Fruit fly (Drosophila melanogaster) whole organism, embryonic: ENCODE results near the gene lectin-37Db.

Experiments
- Abd-B ChIP-seq: fragments of 200-800 bp; sonication (Bioruptor generic); optimal IDR thresholded peaks from 2 replicates; lab custom pipeline; 2018; ENCODE audit warnings: missing biosample characterization, mild to moderate bottlenecking, missing genetic modification characterization, moderate library complexity
- Antp ChIP-seq: fragments of 200-800 bp; sonication (Bioruptor generic); optimal IDR thresholded peaks from 3 replicates; lab custom pipeline; 2016; ENCODE audit warnings: missing biosample characterization, missing genetic modification characterization
- CG10431 ChIP-seq: fragments of 200-800 bp; sonication (Bioruptor generic); optimal IDR thresholded peaks from 3 replicates; lab custom pipeline; 2018; ENCODE audit warnings: missing biosample characterization, mild to moderate bottlenecking, missing genetic modification characterization
- CG10959 ChIP-seq: fragments of 200-800 bp; sonication (Bioruptor generic); IDR thresholded peaks from 2 replicates; pipeline ENCODE4 v1.3.6; 2022; ENCODE audit warnings: missing biosample characterization, missing genetic modification characterization
- CG11247 ChIP-seq: fragments of 200-800 bp; sonication (Bioruptor generic); IDR thresholded peaks from 2 replicates; pipeline ENCODE4 v1.3.6; 2022; ENCODE audit warnings: missing biosample characterization, missing genetic modification characterization
- CG13424 ChIP-seq: fragments of 200-800 bp; sonication (Bioruptor generic); optimal IDR thresholded peaks from 2 replicates; lab custom pipeline; 2019; ENCODE audit warnings: missing biosample characterization, mild to moderate bottlenecking, missing genetic modification characterization, moderate library complexity
- CG13894 ChIP-seq: fragments of 200-800 bp; sonication (Bioruptor generic); optimal IDR thresholded peaks from 3 replicates; lab custom pipeline; 2018; ENCODE audit warnings: missing biosample characterization, mild to moderate bottlenecking, missing genetic modification characterization, moderate library complexity
- CG14050 ChIP-seq: fragments of 200-800 bp; sonication (Bioruptor generic); IDR thresholded peaks from 3 replicates; pipeline ENCODE4 v1.3.6; 2022; ENCODE audit warnings: missing biosample characterization, missing genetic modification characterization
- CG14441 ChIP-seq: fragments of 200-800 bp; sonication (Bioruptor generic); IDR thresholded peaks from 2 replicates; pipeline ENCODE4 v1.3.6; 2022; ENCODE audit warnings: missing biosample characterization, missing genetic modification characterization
- CG14965 ChIP-seq: fragments of 200-800 bp; sonication (Bioruptor generic); optimal IDR thresholded peaks from 2 replicates; lab custom pipeline; 2016; ENCODE audit warnings: missing biosample characterization, missing genetic modification characterization, borderline replicate concordance
- CG17802 ChIP-seq: fragments of 200-800 bp; sonication (Bioruptor generic); optimal IDR thresholded peaks from 2 replicates; lab custom pipeline; 2018; ENCODE audit warnings: missing biosample characterization, mild to moderate bottlenecking, missing genetic modification characterization, moderate library complexity
- CG2116 ChIP-seq: fragments of 200-800 bp; sonication (Bioruptor generic); optimal IDR thresholded peaks from 3 replicates; lab custom pipeline; 2018; ENCODE audit warnings: missing biosample characterization, mild to moderate bottlenecking, missing genetic modification characterization
- CG2120 ChIP-seq: fragments of 200-800 bp; sonication (Bioruptor generic); optimal IDR thresholded peaks from 3 replicates; lab custom pipeline; 2016; ENCODE audit warnings: missing biosample characterization, missing genetic modification characterization
- CG3065 ChIP-seq: fragments of 200-800 bp; sonication (Bioruptor generic); optimal IDR thresholded peaks from 2 replicates; lab custom pipeline; 2016; ENCODE audit warnings: missing biosample characterization, missing genetic modification characterization
- CG31365 ChIP-seq: fragments of 200-800 bp; sonication (Bioruptor generic); optimal IDR thresholded peaks from 2 replicates; lab custom pipeline; 2018; ENCODE audit warnings: missing biosample characterization, mild to moderate bottlenecking, missing genetic modification characterization
- CG32772 ChIP-seq: fragments of 200-800 bp; sonication (Bioruptor generic); IDR thresholded peaks from 2 replicates; pipeline ENCODE4 v1.3.6; 2022; ENCODE audit warnings: missing biosample characterization, missing genetic modification characterization
- CG3281 ChIP-seq: fragments of 200-800 bp; sonication (Bioruptor generic); optimal IDR thresholded peaks from 3 replicates; lab custom pipeline; 2017; ENCODE audit warnings: missing biosample characterization, mild to moderate bottlenecking, missing genetic modification characterization
- CG4360 ChIP-seq: fragments of 200-800 bp; sonication (Bioruptor generic); IDR thresholded peaks from 2 replicates; pipeline ENCODE4 v1.3.6; 2022; ENCODE audit warnings: missing biosample characterization, missing genetic modification characterization
- CG4404 ChIP-seq: fragments of 200-800 bp; sonication (Bioruptor generic); IDR thresholded peaks from 2 replicates; pipeline ENCODE4 v1.3.6; 2022; ENCODE audit warnings: missing biosample characterization, missing genetic modification characterization
- CG4617 ChIP-seq: fragments of 200-800 bp; sonication (Bioruptor generic); optimal IDR thresholded peaks from 3 replicates; lab custom pipeline; 2016; ENCODE audit warnings: missing biosample characterization, missing genetic modification characterization, borderline replicate concordance
- CG4820 ChIP-seq: fragments of 200-800 bp; sonication (Bioruptor generic); optimal IDR thresholded peaks from 3 replicates; lab custom pipeline; 2016; ENCODE audit warnings: missing biosample characterization, missing genetic modification characterization
- CG5953 ChIP-seq: fragments of 200-800 bp; sonication (Bioruptor generic); IDR thresholded peaks from 2 replicates; pipeline ENCODE4 v1.3.6; 2022; ENCODE audit warnings: missing biosample characterization, missing genetic modification characterization
- CG7839 ChIP-seq: fragments of 200-800 bp; sonication (Bioruptor generic); optimal IDR thresholded peaks from 3 replicates; lab custom pipeline; 2018; ENCODE audit warnings: missing biosample characterization, mild to moderate bottlenecking, missing genetic modification characterization, moderate library complexity
- CG8290 ChIP-seq, 3 experiments: fragments of 200-800 bp; sonication (Bioruptor generic); optimal IDR thresholded peaks; 2 replicates each; lab custom pipeline; 2016 to 2019; ENCODE audit warnings: missing biosample characterization in 3 of 3, missing genetic modification characterization in 3 of 3, mild to moderate bottlenecking in 2 of 3, moderate library complexity in 1 of 3
- CG8388 ChIP-seq: fragments of 200-800 bp; sonication (Bioruptor generic); optimal IDR thresholded peaks from 2 replicates; lab custom pipeline; 2019; ENCODE audit warnings: missing biosample characterization, mild to moderate bottlenecking, missing genetic modification characterization, moderate library complexity
- CG8944 ChIP-seq: fragments of 200-800 bp; sonication (Bioruptor generic); optimal IDR thresholded peaks from 3 replicates; lab custom pipeline; 2016; ENCODE audit warnings: missing biosample characterization, missing genetic modification characterization
- CG9437 ChIP-seq: fragments of 200-800 bp; sonication (Bioruptor generic); optimal IDR thresholded peaks from 2 replicates; lab custom pipeline; 2018; ENCODE audit warnings: missing biosample characterization, mild to moderate bottlenecking, missing genetic modification characterization
- Gug ChIP-seq: fragments of 200-800 bp; sonication (Bioruptor generic); IDR thresholded peaks from 4 replicates; pipeline ENCODE4 v1.3.6; 2022; ENCODE audit warnings: missing biosample characterization, missing genetic modification characterization
- Hr3 ChIP-seq: fragments of 200-800 bp; sonication (Bioruptor generic); optimal IDR thresholded peaks from 3 replicates; lab custom pipeline; 2016; ENCODE audit warnings: missing biosample characterization, missing genetic modification characterization
- Mrtf ChIP-seq: fragments of 200-800 bp; sonication (Bioruptor generic); IDR thresholded peaks from 3 replicates; pipeline ENCODE4 v1.3.6; 2022; ENCODE audit warnings: missing biosample characterization, missing genetic modification characterization
- NC2α ChIP-seq: fragments of 200-800 bp; sonication (Bioruptor generic); optimal IDR thresholded peaks from 2 replicates; lab custom pipeline; 2016; ENCODE audit warnings: missing biosample characterization, missing genetic modification characterization
- Optix ChIP-seq: fragments of 200-800 bp; sonication (Bioruptor generic); IDR thresholded peaks from 3 replicates; pipeline ENCODE4 v1.3.6; 2022; ENCODE audit warnings: missing biosample characterization, missing genetic modification characterization
- Poxn ChIP-seq: fragments of 200-800 bp; sonication (Bioruptor generic); IDR thresholded peaks from 2 replicates; pipeline ENCODE4 v1.3.6; 2022; ENCODE audit warnings: missing biosample characterization, missing genetic modification characterization
- aop ChIP-seq: fragments of 200-800 bp; sonication (Bioruptor generic); IDR thresholded peaks from 2 replicates; pipeline ENCODE4 v1.3.6; 2022; ENCODE audit warnings: missing biosample characterization, missing genetic modification characterization
- ato ChIP-seq: fragments of 200-800 bp; sonication (Bioruptor generic); IDR thresholded peaks from 2 replicates; pipeline ENCODE4 v1.3.6; 2022; ENCODE audit warnings: missing biosample characterization, missing genetic modification characterization; ENCODE audit not compliant: partially characterized antibody
- bsh ChIP-seq, 2 experiments: fragments of 200-800 bp; sonication (Bioruptor generic); optimal IDR thresholded peaks; 2 replicates each; lab custom pipeline; 2017 to 2018; ENCODE audit warnings: mild to moderate bottlenecking in 2 of 2, missing biosample characterization in 2 of 2, missing genetic modification characterization in 2 of 2, moderate library complexity in 1 of 2
- dimm ChIP-seq: fragments of 200-800 bp; sonication (Bioruptor generic); IDR thresholded peaks from 2 replicates; pipeline ENCODE4 v1.3.6; 2022; ENCODE audit warnings: missing biosample characterization, missing genetic modification characterization
- dysf ChIP-seq: fragments of 200-800 bp; sonication (Bioruptor generic); IDR thresholded peaks from 3 replicates; pipeline ENCODE4 v1.3.6; 2022; ENCODE audit warnings: missing biosample characterization, missing genetic modification characterization
- exex ChIP-seq: fragments of 200-800 bp; sonication (Bioruptor generic); optimal IDR thresholded peaks from 4 replicates; lab custom pipeline; 2018; ENCODE audit warnings: missing biosample characterization, mild to moderate bottlenecking, missing genetic modification characterization, moderate library complexity
- ftz-f1 ChIP-seq: fragments of 200-800 bp; sonication (Bioruptor generic); optimal IDR thresholded peaks from 2 replicates; lab custom pipeline; 2016; ENCODE audit warnings: missing biosample characterization, missing genetic modification characterization
- h ChIP-seq: fragments of >200 bp; optimal IDR thresholded peaks from 2 replicates; lab custom pipeline; 2017
- jigr1 ChIP-seq: fragments of 200-800 bp; sonication (Bioruptor generic); IDR thresholded peaks from 3 replicates; pipeline ENCODE4 v1.3.6; 2022; ENCODE audit warnings: missing biosample characterization, missing genetic modification characterization
- luna ChIP-seq: fragments of 200-800 bp; sonication (Bioruptor generic); optimal IDR thresholded peaks from 2 replicates; lab custom pipeline; 2016; ENCODE audit warnings: missing biosample characterization, missing genetic modification characterization
- nau ChIP-seq: fragments of 200-800 bp; sonication (Bioruptor generic); optimal IDR thresholded peaks from 3 replicates; lab custom pipeline; 2017; ENCODE audit warnings: missing biosample characterization, mild to moderate bottlenecking, missing genetic modification characterization, missing genetic modification reagents
- org-1 ChIP-seq: fragments of 200-800 bp; sonication (Bioruptor generic); optimal IDR thresholded peaks from 2 replicates; lab custom pipeline; 2017; ENCODE audit warnings: missing biosample characterization, missing genetic modification characterization
- pb ChIP-seq: fragments of 200-800 bp; sonication (Bioruptor generic); optimal IDR thresholded peaks from 3 replicates; lab custom pipeline; 2016; ENCODE audit warnings: missing biosample characterization, missing genetic modification characterization
- pros ChIP-seq: fragments of 200-800 bp; sonication (Bioruptor generic); optimal IDR thresholded peaks from 3 replicates; lab custom pipeline; 2019; ENCODE audit warnings: missing biosample characterization, mild to moderate bottlenecking, missing genetic modification characterization, moderate library complexity
- tgo ChIP-seq: fragments of 200-800 bp; sonication (Bioruptor generic); IDR thresholded peaks from 3 replicates; pipeline ENCODE4 v1.3.6; 2022; ENCODE audit warnings: missing biosample characterization, missing genetic modification characterization
- twi ChIP-seq: fragments of 200-800 bp; optimal IDR thresholded peaks from 2 replicates; lab custom pipeline; 2019; ENCODE audit warnings: missing biosample characterization, mild to moderate bottlenecking, missing genetic modification characterization, moderate library complexity
- unc-4 ChIP-seq: fragments of 200-800 bp; sonication (Bioruptor generic); IDR thresholded peaks from 2 replicates; pipeline ENCODE4 v1.3.6; 2022; ENCODE audit warnings: missing biosample characterization, missing genetic modification characterization; ENCODE audit not compliant: partially characterized antibody

lectin-37Db gene

DNA sequence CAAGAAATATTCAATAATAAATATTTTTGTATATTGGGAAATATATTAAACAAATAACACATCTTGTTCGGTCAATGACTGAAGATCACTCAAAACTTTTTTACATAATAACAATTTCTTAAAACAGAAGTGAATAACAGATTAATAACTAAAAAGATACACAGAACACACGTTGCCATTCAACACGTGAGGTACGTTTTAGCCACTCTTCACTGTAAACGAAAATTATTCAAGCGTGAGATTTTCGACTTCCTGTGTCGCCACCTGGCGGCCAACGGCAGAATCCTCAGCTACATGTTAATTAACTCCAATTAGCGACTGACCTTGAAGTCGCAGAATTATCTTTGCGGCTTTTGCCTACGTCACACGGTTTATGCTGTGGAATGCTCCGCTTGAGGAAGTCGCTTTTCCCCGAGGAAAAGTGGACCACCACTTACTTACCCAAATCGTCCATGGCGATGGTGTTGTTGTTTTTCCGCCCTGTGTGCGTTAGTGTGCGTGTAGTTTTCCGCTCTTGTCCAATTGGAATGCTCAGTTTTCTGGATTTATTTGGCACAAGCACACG is 7.0 kb downstream of the lectin-37Db start (continued):
- TF ChIP-seq CG4617 (peak; percentile 9), CG8388 (GFP tag; lab: Kevin White, UChicago) (peak; percentile 72), aop (GFP tag; lab: Robert Waterston, UW) (0 out of 2 replicates have a peak, but pooled peaks have one; percentile 35), CG13424 (tag; lab: Kevin White, UChicago) (peak; percentile 74), dimm (no peak), CG8290 (GFP tag; optimal IDR thresholded peaks at IDR 0.05; lab: Kevin White, UChicago) (peak; percentile 63), CG8290 (tag; optimal IDR thresholded peaks at IDR 0.05; lab: Kevin White, UChicago) (peak in 1 of 2 experiments; percentile 66), bsh (GFP tag; optimal IDR thresholded peaks at IDR 0.05; lab: Kevin White, UChicago) (peak in 1 of 2 experiments; percentile 73), CG13894 (tag; lab: Kevin White, UChicago) (peak; percentile 38), CG5953 (0 out of 2 replicates have a peak, but pooled peaks have one; percentile 7), CG11247 (GFP tag; lab: Robert Waterston, UW) (peak; percentile 60), nau (peak; percentile 55), CG31365 (tag; lab: Kevin White, UChicago) (no peak), CG2116 (peak; percentile 4), NC2α (GFP tag; lab: Kevin White, UChicago) (no peak), CG32772 (GFP tag; lab: Robert Waterston, UW) (peak; percentile 50), pros (GFP tag; lab: Kevin White, UChicago) (peak; percentile 81), tgo (GFP tag; lab: Robert Waterston, UW) (peak; percentile 69), luna (GFP tag; lab: Kevin White, UChicago) (no peak), CG17802 (tag; lab: Kevin White, UChicago) (peak; percentile 36), CG4820 (peak; percentile 40), ftz-f1 (peak; percentile 91), CG7839 (tag; lab: Kevin White, UChicago) (peak; percentile 77), CG10431 (GFP tag; lab: Kevin White, UChicago) (peak; percentile 48), Hr3 (GFP tag; lab: Kevin White, UChicago) (peak; percentile 55), CG4360 (GFP tag; lab: Robert Waterston, UW) (peak; percentile 80), CG9437 (GFP tag; lab: Kevin White, UChicago) (peak; percentile 44), Poxn (GFP tag; lab: Robert Waterston, UW) (peak; percentile 16; the same call in 1 of the 2 replicates), Antp (GFP tag; lab: Kevin White, UChicago) (peak; percentile 64), twi (tag; lab: Kevin White, UChicago) (peak; percentile 45), CG14050 (peak; percentile 62; the same call in 2 of the 3 replicates), CG14965 (peak; percentile 95), Mrtf (GFP tag; lab: Robert Waterston, UW) (0 out of 3 replicates have a peak, but pooled peaks have one; percentile 32), CG3281 (peak; percentile 80), org-1 (peak; percentile 66), h (no peak), Abd-B (GFP tag; lab: Kevin White, UChicago) (peak; percentile 39), exex (tag; lab: Kevin White, UChicago) (peak; percentile 68), jigr1 (GFP tag; lab: Robert Waterston, UW) (no peak), ato (no peak), CG2120 (peak; percentile 69), CG14441 (peak; percentile 70), Optix (GFP tag; lab: Robert Waterston, UW) (0 out of 3 replicates have a peak, but pooled peaks have one; percentile 7), CG4404 (GFP tag; lab: Robert Waterston, UW) (peak; percentile 15; the same call in 1 of the 2 replicates), dysf (peak; percentile 82), pb (GFP tag; lab: Kevin White, UChicago) (peak; percentile 59), CG3065 (GFP tag; lab: Kevin White, UChicago) (no peak), CG8944 (GFP tag; lab: Kevin White, UChicago) (no peak), CG10959 (GFP tag; lab: Robert Waterston, UW) (peak; percentile 59), Gug (peak; percentile 76), unc-4 (GFP tag; lab: Robert Waterston, UW) (no peak)
